Fruit fly (Drosophila melanogaster): ENCODE measurements around the gene CG14125.

CG14125 gene

dm6 chr3L:11974605-11975004 lies at the start of gene CG14125:
Gene CG14125 (plus strand): TSS chr3L:11974905.
- TF ChIP-seq lz (GFP tag; optimal IDR thresholded peaks at IDR 0.05): no peak
- no peak for TF ChIP-seq CG6163 (GFP tag; IDR thresholded peaks at IDR 0.05)
- no peak for TF ChIP-seq CG16779 (tag; optimal IDR thresholded peaks at IDR 0.05)
- TF ChIP-seq CG6808 (GFP tag; optimal IDR thresholded peaks at IDR 0.05): no peak
- TF ChIP-seq Ets96B (tag; optimal IDR thresholded peaks at IDR 0.05): no peak
- no peak for TF ChIP-seq CG6276 (GFP tag; optimal IDR thresholded peaks at IDR 0.05)
- no peak for TF ChIP-seq vri (GFP tag; optimal IDR thresholded peaks at IDR 0.05)
- no peak for TF ChIP-seq CG15336 (GFP tag; IDR thresholded peaks at IDR 0.05)
- no peak for TF ChIP-seq fd85E (GFP tag; optimal IDR thresholded peaks at IDR 0.05)
- no peak for TF ChIP-seq CG11902 (GFP tag; optimal IDR thresholded peaks at IDR 0.05)
- no peak for TF ChIP-seq Blimp-1 (GFP tag; optimal IDR thresholded peaks at IDR 0.05)
- no peak for TF ChIP-seq Sox102F (GFP tag; optimal IDR thresholded peaks at IDR 0.05)

- TF ChIP-seq CG10631 (GFP tag; optimal IDR thresholded peaks at IDR 0.05): no peak
- TF ChIP-seq CG16779 (tag; optimal IDR thresholded peaks at IDR 0.05): no peak
- TF ChIP-seq CG8119 (GFP tag; IDR thresholded peaks at IDR 0.05): no peak
- no peak for TF ChIP-seq CG3032 (tag; optimal IDR thresholded peaks at IDR 0.05)
- no peak for TF ChIP-seq CG8319 (GFP tag; optimal IDR thresholded peaks at IDR 0.05)
- TF ChIP-seq Eip93F (GFP tag; optimal IDR thresholded peaks at IDR 0.05): no peak
- no peak for TF ChIP-seq Smox (GFP tag; optimal IDR thresholded peaks at IDR 0.05)
- TF ChIP-seq Ets96B (tag; optimal IDR thresholded peaks at IDR 0.05): no peak
- TF ChIP-seq Eip75B (GFP tag; optimal IDR thresholded peaks at IDR 0.05): no peak
- TF ChIP-seq dsx (GFP tag; optimal IDR thresholded peaks at IDR 0.05; ENCODE audit: poor library complexity, severe bottlenecking): no peak
- no peak for TF ChIP-seq acj6 (GFP tag; optimal IDR thresholded peaks at IDR 0.05)
- TF ChIP-seq eg (GFP tag; IDR thresholded peaks at IDR 0.05): no peak
- TF ChIP-seq ss (GFP tag; optimal IDR thresholded peaks at IDR 0.05): no peak
- no peak for TF ChIP-seq CG31627 (GFP tag; optimal IDR thresholded peaks at IDR 0.05)
- no peak for TF ChIP-seq CG11762 (GFP tag; optimal IDR thresholded peaks at IDR 0.05; ENCODE audit: insufficient read depth)
- TF ChIP-seq CG6808 (GFP tag; optimal IDR thresholded peaks at IDR 0.05): no peak
- TF ChIP-seq Blimp-1 (GFP tag; optimal IDR thresholded peaks at IDR 0.05): no peak
- TF ChIP-seq Lpt (GFP tag; optimal IDR thresholded peaks at IDR 0.05): no peak
- no peak for TF ChIP-seq spab (GFP tag; optimal IDR thresholded peaks at IDR 0.05)
These were observed 49.3 kb upstream of the CG14125 start for dm6 chr3L:11925382-11925781.

dm6 chr3L:11927287-11927743 lies 47.4 kb upstream of the CG14125 start, which contains the start of gene byn:
Gene byn (plus strand): TSS chr3L:11927693.
- TF ChIP-seq eg (GFP tag; IDR thresholded peaks at IDR 0.05) (0 out of 3 replicates have a peak, but pooled peaks have one; percentile 11), ss (GFP tag; optimal IDR thresholded peaks at IDR 0.05) (peak in 1 of 2 experiments; percentile 42), lz (GFP tag; optimal IDR thresholded peaks at IDR 0.05) (no peak)

- TF ChIP-seq Ets96B (tag; optimal IDR thresholded peaks at IDR 0.05): no peak
- TF ChIP-seq achi (GFP tag; optimal IDR thresholded peaks at IDR 0.05): no peak
- peak; percentile 50 for TF ChIP-seq svp (GFP tag)
These were observed 43.1 kb upstream of the CG14125 start for dm6 chr3L:11931619-11932018.

- no peak for TF ChIP-seq svp (GFP tag)
These were observed 37.4 kb upstream of the CG14125 start for dm6 chr3L:11937270-11937669.

- no peak for TF ChIP-seq eg (GFP tag; IDR thresholded peaks at IDR 0.05)
These were observed 36.0 kb upstream of the CG14125 start, which contains the start of gene CG44837 for dm6 chr3L:11938716-11939115. Gene CG44837 (minus strand): TSS chr3L:11938872.

- TF ChIP-seq CG11294 (GFP tag; IDR thresholded peaks at IDR 0.05) (no peak), CG8319 (GFP tag; optimal IDR thresholded peaks at IDR 0.05) (no peak), dac (GFP tag; optimal IDR thresholded peaks at IDR 0.05) (no peak), CG6276 (GFP tag; optimal IDR thresholded peaks at IDR 0.05) (no peak), esn (GFP tag; optimal IDR thresholded peaks at IDR 0.05) (no peak), fd59A (GFP tag; optimal IDR thresholded peaks at IDR 0.05) (no peak), Sox14 (GFP tag; optimal IDR thresholded peaks at IDR 0.05) (no peak), CG11762 (GFP tag; optimal IDR thresholded peaks at IDR 0.05; ENCODE audit: insufficient read depth) (no peak), spab (GFP tag; optimal IDR thresholded peaks at IDR 0.05) (no peak), eg (GFP tag; IDR thresholded peaks at IDR 0.05) (no peak), CG16779 (tag; optimal IDR thresholded peaks at IDR 0.05) (no peak), Sox102F (GFP tag; optimal IDR thresholded peaks at IDR 0.05) (no peak), CG3032 (tag; optimal IDR thresholded peaks at IDR 0.05) (no peak), fkh (GFP tag; optimal IDR thresholded peaks at IDR 0.05) (no peak), salr (GFP tag; optimal IDR thresholded peaks at IDR 0.05) (no peak), CG4318 (GFP tag; optimal IDR thresholded peaks at IDR 0.05) (no peak)
These were observed 33.1 kb upstream of the CG14125 start, which contains the start of gene Rpt4R for dm6 chr3L:11941612-11942011. Gene Rpt4R (plus strand): TSS chr3L:11941912.
